Fruit fly (Drosophila melanogaster): ENCODE measurements around the gene CG6470.

The CG6470 gene

DNA sequence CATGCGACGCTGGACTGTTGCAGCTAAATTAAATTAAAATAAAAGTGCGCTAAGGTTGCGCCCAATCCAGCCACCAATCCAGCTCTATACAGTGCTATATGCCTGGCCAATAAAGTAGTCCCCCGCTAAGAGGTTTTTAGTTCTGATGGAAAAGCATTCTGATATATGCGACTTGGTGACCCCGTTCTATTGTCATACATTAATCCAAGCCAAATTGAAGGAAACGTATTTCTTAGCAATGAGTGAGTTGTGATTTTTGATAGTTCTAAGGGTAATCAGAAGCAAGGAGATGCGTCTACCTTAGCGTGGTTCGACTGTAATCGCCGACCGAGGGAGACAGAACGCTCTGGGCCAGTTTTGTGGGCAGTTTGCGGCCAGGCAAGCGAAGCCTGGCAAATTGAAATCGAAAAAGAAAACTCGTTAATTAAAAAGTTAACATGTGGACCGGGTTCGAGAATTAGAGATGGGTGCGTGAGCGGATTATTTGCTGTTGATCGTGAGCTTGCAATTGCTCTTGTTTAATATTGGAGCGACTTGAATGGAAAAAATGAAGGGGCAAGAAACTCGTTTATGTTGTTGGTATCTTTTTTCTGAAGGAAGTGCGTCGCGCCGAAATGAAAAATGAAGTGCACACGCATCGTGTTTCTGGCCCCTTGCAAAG lies 23.7 kb upstream of the CG6470 start:
- no peak for TF ChIP-seq EcR (GFP tag; optimal IDR thresholded peaks at IDR 0.05)
- TF ChIP-seq Dll (optimal IDR thresholded peaks at IDR 0.05): no peak
- TF ChIP-seq CG8478 (optimal IDR thresholded peaks at IDR 0.05): no peak
- no peak for TF ChIP-seq pan (optimal IDR thresholded peaks at IDR 0.05)
- no peak for TF ChIP-seq psq (optimal IDR thresholded peaks at IDR 0.05)
- TF ChIP-seq usp (GFP tag; optimal IDR thresholded peaks at IDR 0.05): no peak

DNA sequence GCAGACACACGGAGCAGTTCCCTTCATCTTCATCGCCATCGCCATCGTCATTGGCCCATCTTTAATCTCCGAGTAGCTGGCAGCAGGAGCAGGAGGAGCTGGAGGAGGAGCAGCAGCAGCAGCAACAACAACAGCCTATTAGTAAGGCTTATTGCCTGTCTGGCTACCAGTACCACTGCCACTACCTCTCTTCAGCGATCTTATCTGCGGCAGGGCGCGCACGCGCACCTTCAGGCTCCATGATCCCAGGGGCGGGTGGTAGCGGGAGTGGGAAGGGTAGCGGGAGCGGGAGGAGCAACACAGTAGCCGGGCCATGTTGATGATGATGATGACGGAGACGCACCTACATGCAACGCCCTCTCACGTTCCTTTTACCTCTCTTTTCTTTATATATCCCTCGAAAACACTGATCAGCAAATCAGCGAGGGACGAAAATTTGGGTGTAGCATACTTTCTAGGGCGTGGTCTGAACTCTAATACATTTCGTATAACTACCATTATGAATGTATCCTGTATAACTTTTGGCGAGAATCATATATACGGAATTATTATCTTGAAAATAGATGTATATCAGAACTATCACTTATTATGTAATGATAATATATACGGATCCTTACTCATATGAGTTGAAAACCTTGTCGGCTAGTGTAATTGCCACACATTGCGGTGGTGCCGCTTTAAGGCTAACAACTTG lies 22.5 kb upstream of the CG6470 start:
- TF ChIP-seq EcR (GFP tag; optimal IDR thresholded peaks at IDR 0.05): no peak
- no peak for TF ChIP-seq CG8478 (optimal IDR thresholded peaks at IDR 0.05)

DNA sequence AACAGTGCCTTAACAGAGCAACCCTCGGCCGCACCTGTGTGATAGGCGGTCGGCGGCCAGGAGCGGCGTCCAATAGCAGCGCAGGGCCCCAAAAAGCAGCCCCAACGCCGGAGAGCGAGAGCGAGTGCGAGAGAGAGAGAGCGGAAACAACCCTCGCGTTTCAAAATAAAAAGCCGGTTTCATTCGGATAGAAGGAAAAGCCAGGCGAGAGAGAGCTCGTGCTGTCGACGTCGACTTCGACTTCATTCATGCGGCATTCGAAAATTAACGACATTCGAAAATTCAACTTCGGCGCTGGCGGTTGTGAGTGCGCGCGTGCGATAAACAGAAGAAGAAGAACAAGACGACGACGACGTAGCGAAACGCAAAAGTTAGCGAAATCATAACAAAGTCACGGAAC lies 19.7 kb upstream of the CG6470 start:
- TF ChIP-seq Dll (optimal IDR thresholded peaks at IDR 0.05) (peak; percentile 80), pan (optimal IDR thresholded peaks at IDR 0.05) (no peak)

DNA sequence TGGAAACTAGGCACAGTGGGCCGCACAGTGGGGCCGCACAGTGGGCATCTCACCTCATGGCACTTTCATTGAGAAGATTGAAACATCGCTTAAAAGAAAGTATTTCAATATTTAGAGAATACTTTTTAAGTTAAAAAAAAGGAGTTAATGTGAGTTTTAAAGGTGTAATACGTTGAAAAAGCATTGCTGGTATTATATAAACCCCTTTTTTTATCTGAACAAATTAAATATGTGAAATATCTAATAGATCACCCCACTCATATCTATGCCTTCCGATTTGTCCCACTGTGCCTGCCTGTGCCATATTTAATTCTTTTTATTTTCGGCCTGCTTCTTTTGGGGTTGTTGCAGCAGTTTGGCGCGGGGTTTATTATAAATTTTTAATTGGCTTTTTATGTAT lies 18.6 kb upstream of the CG6470 start:
- TF ChIP-seq EcR (GFP tag; optimal IDR thresholded peaks at IDR 0.05): no peak
- no peak for TF ChIP-seq pan (optimal IDR thresholded peaks at IDR 0.05)
- TF ChIP-seq CG8478 (optimal IDR thresholded peaks at IDR 0.05): no peak
- TF ChIP-seq Dll (optimal IDR thresholded peaks at IDR 0.05): no peak
- no peak for TF ChIP-seq psq (optimal IDR thresholded peaks at IDR 0.05)
- TF ChIP-seq usp (GFP tag; optimal IDR thresholded peaks at IDR 0.05): no peak

DNA sequence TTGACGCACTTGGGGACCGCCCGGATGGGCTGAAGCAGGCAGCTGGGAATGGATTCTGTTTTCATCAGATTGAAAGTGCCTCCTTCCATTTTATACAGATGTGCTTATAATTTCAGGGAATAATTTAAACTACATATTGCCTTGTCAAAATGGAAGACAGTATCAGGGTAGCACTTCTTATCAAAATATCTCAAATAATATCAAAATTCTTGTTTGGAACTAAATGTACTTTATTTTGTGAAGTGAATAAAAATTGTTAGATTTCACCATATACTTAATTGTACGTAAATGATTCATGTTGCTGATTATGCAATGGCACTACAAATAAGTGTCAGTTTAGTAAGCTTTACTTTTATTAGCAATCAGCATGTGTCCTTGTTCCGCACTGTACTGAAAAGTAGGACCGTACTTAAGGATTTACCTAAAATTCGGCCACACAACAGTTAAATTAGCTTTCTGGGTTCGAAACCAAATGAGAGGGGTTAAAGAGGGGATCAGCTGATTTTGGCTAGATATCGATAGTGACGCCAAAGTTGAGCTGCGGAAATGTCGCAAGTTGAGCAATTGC lies 13.6 kb upstream of the CG6470 start, which contains the start of the genes CG15042 and CG15047:
TSS of gene CG15042 (minus strand) at position 101 of the 568 bp plus-strand sequence.
TSS of gene CG15047 (plus strand) at position 518 of the 568 bp plus-strand sequence.
- TF ChIP-seq EcR (GFP tag; optimal IDR thresholded peaks at IDR 0.05): no peak
- no peak for TF ChIP-seq usp (GFP tag; optimal IDR thresholded peaks at IDR 0.05)
- TF ChIP-seq pan (optimal IDR thresholded peaks at IDR 0.05): no peak
- TF ChIP-seq CG8478 (optimal IDR thresholded peaks at IDR 0.05): no peak
- no peak for TF ChIP-seq psq (optimal IDR thresholded peaks at IDR 0.05)
- TF ChIP-seq Dll (optimal IDR thresholded peaks at IDR 0.05): no peak

DNA sequence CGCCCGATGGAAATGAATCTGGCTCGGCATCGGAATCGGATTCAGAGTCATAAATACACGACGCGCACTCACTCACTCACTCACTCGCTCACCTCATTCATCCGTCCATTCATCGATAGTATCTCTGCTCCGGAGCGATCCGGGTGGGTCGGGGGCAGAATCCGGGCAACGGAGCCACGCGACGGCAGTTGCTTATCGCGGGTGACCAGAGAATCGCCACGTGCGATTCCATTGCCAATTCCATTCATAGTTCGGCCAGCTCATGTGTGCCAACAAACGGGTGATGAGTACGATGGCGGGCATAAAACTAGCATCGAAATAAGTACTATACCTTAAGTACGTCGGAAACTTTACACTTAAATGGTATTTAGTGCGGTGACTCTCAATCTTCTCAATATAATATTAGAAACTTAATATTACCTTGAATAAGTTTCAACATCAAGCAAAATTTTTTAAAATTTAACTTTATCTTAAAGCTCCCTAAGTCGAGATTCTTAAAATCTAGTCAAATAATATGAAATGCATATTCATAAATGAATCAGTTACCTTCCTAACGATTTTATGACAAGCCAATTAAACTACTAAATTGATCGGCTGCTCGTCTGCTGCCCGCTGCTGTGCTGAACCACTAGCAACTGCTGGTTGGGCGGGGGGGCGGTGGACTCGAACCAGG lies 10.1 kb upstream of the CG6470 start:
- TF ChIP-seq psq (optimal IDR thresholded peaks at IDR 0.05): no peak
- no peak for TF ChIP-seq usp (GFP tag; optimal IDR thresholded peaks at IDR 0.05)
- TF ChIP-seq Dll (optimal IDR thresholded peaks at IDR 0.05): no peak
- no peak for TF ChIP-seq pan (optimal IDR thresholded peaks at IDR 0.05)
- no peak for TF ChIP-seq CG8478 (optimal IDR thresholded peaks at IDR 0.05)
- no peak for TF ChIP-seq EcR (GFP tag; optimal IDR thresholded peaks at IDR 0.05)

DNA sequence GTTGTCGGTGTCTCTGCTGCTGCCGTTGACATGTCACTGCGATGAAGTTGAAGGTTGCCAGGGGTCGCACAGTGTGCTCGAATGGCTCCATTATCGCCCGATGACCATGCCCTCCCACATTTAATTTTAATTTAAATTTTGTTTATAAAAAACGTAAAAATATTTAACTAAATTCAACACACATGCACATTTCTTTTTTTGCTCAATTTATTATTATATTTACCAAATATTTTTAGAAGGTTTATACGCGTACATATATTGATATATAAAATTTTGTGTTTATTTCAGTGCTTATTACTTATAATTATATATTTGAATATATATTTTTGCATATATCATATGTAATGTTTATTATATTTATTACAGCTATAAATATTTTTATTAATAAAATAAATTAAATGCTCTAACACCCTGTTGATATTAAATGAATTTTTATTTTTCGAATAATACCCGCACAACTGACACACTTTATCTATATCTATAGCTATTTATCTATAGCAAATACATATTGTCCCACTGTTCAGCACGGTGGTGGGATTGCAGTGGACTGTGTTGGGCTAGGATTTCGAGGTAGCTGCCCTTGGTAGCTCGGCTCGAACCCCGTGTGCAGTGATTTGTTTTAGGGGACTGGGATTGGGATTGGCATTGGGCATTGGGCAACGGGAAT lies 8.6 kb upstream of the CG6470 start:
- TF ChIP-seq psq (optimal IDR thresholded peaks at IDR 0.05) (no peak), pan (optimal IDR thresholded peaks at IDR 0.05) (no peak), CG8478 (optimal IDR thresholded peaks at IDR 0.05) (no peak), Dll (optimal IDR thresholded peaks at IDR 0.05) (no peak), usp (GFP tag; optimal IDR thresholded peaks at IDR 0.05) (no peak), EcR (GFP tag; optimal IDR thresholded peaks at IDR 0.05) (no peak)

DNA sequence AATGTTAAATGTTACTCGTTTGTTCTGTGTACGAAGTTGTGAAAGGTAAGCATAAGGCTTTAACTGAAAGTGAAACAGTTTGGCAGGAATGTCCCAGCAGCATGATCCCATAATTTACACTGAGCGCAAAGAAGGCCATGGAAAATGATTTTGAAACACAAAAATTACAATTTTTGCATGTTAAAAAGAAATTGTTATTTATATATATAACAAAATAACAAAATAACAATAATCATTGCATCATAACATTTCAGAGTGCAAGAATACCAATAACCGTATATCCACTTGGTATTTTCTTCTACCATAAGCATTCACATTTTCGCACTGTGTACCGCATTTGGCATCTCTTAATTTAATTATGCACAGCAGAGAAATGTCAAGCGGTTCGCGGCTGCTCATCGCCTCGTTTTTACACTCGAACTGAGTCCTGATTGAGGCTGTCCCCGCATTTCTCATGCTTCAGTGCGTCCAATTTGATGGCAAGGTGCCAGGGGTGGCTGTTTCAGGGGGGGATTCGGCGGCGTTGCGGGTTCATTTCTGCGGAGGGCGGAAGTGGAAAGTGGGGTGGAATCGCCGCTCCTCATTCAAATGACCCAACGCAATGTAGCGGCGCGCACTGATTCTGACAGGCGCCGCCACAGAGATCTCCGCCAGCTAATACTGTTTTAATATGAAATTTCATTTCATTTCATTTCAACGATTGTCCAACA lies 7.9 kb upstream of the CG6470 start, which contains the start of gene CG6481:
TSS of gene CG6481 (minus strand) at position 51 of the 710 bp plus-strand sequence.
- TF ChIP-seq psq (optimal IDR thresholded peaks at IDR 0.05): no peak
- no peak for TF ChIP-seq EcR (GFP tag; optimal IDR thresholded peaks at IDR 0.05)
- TF ChIP-seq pan (optimal IDR thresholded peaks at IDR 0.05): no peak
- no peak for TF ChIP-seq usp (GFP tag; optimal IDR thresholded peaks at IDR 0.05)
- TF ChIP-seq CG8478 (optimal IDR thresholded peaks at IDR 0.05): no peak
- no peak for TF ChIP-seq Dll (optimal IDR thresholded peaks at IDR 0.05)

DNA sequence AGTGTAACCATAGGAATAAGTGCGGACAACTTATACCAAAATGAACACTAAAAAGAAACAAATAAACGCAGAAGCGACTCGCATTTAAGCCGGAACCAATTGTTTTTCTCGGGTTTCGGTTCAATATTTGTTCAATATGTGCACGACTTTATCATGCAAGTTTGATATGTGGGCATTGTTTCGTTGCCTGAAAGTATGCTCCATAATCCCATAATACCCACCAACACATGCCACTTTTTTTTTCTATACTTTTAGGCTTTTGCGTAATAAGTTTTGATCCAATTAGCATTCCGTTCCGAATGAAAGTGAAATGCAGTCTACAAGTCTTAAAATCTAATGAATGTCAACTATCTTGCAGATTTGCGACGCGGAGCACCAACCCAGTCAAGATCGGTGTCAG lies 5.7 kb upstream of the CG6470 start:
- no peak for TF ChIP-seq psq (optimal IDR thresholded peaks at IDR 0.05)
- TF ChIP-seq CG8478 (optimal IDR thresholded peaks at IDR 0.05): no peak
- no peak for TF ChIP-seq pan (optimal IDR thresholded peaks at IDR 0.05)
- no peak for TF ChIP-seq EcR (GFP tag; optimal IDR thresholded peaks at IDR 0.05)
- no peak for TF ChIP-seq Dll (optimal IDR thresholded peaks at IDR 0.05)
- no peak for TF ChIP-seq usp (GFP tag; optimal IDR thresholded peaks at IDR 0.05)

DNA sequence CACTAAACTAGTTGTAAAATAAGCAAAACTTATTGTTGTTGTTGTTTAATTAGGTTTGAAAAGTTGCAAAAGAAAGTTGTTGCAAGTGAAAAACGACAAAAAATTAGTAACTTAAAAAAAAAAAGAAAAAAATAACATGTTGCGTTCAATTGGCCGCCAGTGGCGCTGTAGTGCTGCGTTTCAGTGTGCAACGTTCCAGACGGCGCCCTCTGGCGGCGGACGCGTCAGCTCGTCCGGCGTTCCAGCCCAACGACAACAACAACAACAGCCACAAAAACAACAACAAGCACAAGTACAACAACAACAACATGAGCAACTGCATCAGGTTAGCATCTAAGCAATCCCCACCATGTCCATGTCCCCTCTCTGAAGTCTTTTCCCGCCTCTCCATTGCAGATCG lies 2.7 kb upstream of the CG6470 start:
- no peak for TF ChIP-seq psq (optimal IDR thresholded peaks at IDR 0.05)
- no peak for TF ChIP-seq pan (optimal IDR thresholded peaks at IDR 0.05)
- TF ChIP-seq EcR (GFP tag; optimal IDR thresholded peaks at IDR 0.05): no peak
- no peak for TF ChIP-seq Dll (optimal IDR thresholded peaks at IDR 0.05)
- no peak for TF ChIP-seq CG8478 (optimal IDR thresholded peaks at IDR 0.05)
- no peak for TF ChIP-seq usp (GFP tag; optimal IDR thresholded peaks at IDR 0.05)

DNA sequence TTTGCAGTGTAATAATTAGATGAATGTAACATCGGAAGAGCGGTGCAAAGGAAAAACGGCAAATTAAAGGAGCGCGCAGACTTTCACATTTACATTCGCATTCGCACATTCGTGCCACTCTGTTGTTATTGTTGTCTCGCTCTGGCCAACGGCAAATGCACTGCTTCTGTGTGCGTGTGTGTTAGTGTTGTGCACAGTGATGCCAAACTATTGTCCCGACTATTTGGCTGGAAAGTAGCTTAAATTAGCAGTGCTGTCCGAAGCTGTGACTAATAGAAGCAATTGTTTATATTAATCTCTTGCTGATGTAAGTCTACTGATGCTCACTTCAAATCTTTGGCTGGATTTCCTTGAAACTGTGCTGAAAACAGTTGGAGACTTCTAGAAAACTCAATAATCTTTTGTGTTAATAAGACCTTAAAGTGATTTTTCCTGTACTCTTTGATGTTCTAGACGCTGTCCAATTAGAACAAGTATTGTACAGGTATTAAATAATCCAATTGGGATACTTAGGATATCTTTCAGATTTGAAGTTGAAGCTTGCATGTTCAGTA lies 1.4 kb upstream of the CG6470 start:
- TF ChIP-seq pan (optimal IDR thresholded peaks at IDR 0.05): no peak
- TF ChIP-seq CG8478 (optimal IDR thresholded peaks at IDR 0.05): no peak
- no peak for TF ChIP-seq usp (GFP tag; optimal IDR thresholded peaks at IDR 0.05)
- TF ChIP-seq psq (optimal IDR thresholded peaks at IDR 0.05): no peak
- TF ChIP-seq Dll (optimal IDR thresholded peaks at IDR 0.05): no peak
- TF ChIP-seq EcR (GFP tag; optimal IDR thresholded peaks at IDR 0.05): no peak
